Fruit fly (Drosophila melanogaster) Kc167 (cell line): ENCODE results near the gene Nmd3.

Experiments
- Myc ChIP-seq: fragments of >200 bp; optimal IDR thresholded peaks from 2 replicates; lab custom pipeline; 2017; ENCODE audit warnings: missing external identifiers
- Sin3A ChIP-seq: fragments of >200 bp; optimal IDR thresholded peaks from 2 replicates; lab custom pipeline; 2018; ENCODE audit warnings: missing external identifiers
- h ChIP-seq: fragments of >200 bp; optimal IDR thresholded peaks from 3 replicates; lab custom pipeline; 2018; ENCODE audit warnings: missing external identifiers
- insv ChIP-seq: fragments of >200 bp; optimal IDR thresholded peaks from 3 replicates; lab custom pipeline; 2018; ENCODE audit warnings: missing external identifiers
- psq ChIP-seq: fragments of >200 bp; optimal IDR thresholded peaks from 2 replicates; lab custom pipeline; 2017; ENCODE audit warnings: missing external identifiers
- ttk ChIP-seq: sonication (Bioruptor generic); optimal IDR thresholded peaks from 2 replicates; lab custom pipeline; 2017; ENCODE audit warnings: missing external identifiers

Gene Nmd3

dm6 chrX:2145114-2145513 lies 39.4 kb downstream of the Nmd3 start, which contains the start of gene Pgd:
Pgd (plus strand) TSS chrX:2145136.
- TF ChIP-seq ttk (lab: Kevin White, UChicago) (no peak), insv (lab: Kevin White, UChicago) (no peak), psq (lab: Kevin White, UChicago) (no peak), h (lab: Kevin White, UChicago) (no peak), Sin3A (lab: Kevin White, UChicago) (no peak), Myc (lab: Kevin White, UChicago) (no peak)

- no peak for TF ChIP-seq Sin3A (lab: Kevin White, UChicago)
- no peak for TF ChIP-seq Myc (lab: Kevin White, UChicago)
- TF ChIP-seq h (lab: Kevin White, UChicago) = no peak
- no peak for TF ChIP-seq ttk (lab: Kevin White, UChicago)
- TF ChIP-seq psq (lab: Kevin White, UChicago) = no peak
- TF ChIP-seq insv (lab: Kevin White, UChicago) = no peak
These were observed 41.5 kb downstream of the Nmd3 start for dm6 chrX:2142935-2143312.

- TF ChIP-seq Sin3A (lab: Kevin White, UChicago) (no peak), Myc (lab: Kevin White, UChicago) (no peak), h (lab: Kevin White, UChicago) (no peak), psq (lab: Kevin White, UChicago) (no peak), insv (lab: Kevin White, UChicago) (no peak), ttk (lab: Kevin White, UChicago) (no peak)
These were observed 42.1 kb downstream of the Nmd3 start for dm6 chrX:2142275-2142934.

dm6 chrX:2141854-2142216 lies 42.6 kb downstream of the Nmd3 start:
- TF ChIP-seq h (lab: Kevin White, UChicago) (no peak), Sin3A (lab: Kevin White, UChicago) (no peak), insv (lab: Kevin White, UChicago) (no peak), Myc (lab: Kevin White, UChicago) (no peak), psq (lab: Kevin White, UChicago) (no peak), ttk (lab: Kevin White, UChicago) (no peak)

- no peak for TF ChIP-seq Myc (lab: Kevin White, UChicago)
- TF ChIP-seq psq (lab: Kevin White, UChicago) = no peak
- no peak for TF ChIP-seq h (lab: Kevin White, UChicago)
- no peak for TF ChIP-seq ttk (lab: Kevin White, UChicago)
- no peak for TF ChIP-seq insv (lab: Kevin White, UChicago)
These were observed 43.2 kb downstream of the Nmd3 start, which contains the start of gene D2hgdh for dm6 chrX:2141159-2141853. D2hgdh (plus strand) TSS chrX:2141489.

dm6 chrX:2140487-2140886 lies 44.0 kb downstream of the Nmd3 start:
- no peak for TF ChIP-seq insv (lab: Kevin White, UChicago)
- TF ChIP-seq Sin3A (lab: Kevin White, UChicago) = no peak
- no peak for TF ChIP-seq psq (lab: Kevin White, UChicago)
- TF ChIP-seq Myc (lab: Kevin White, UChicago) = no peak
- TF ChIP-seq ttk (lab: Kevin White, UChicago) = no peak
- TF ChIP-seq h (lab: Kevin White, UChicago) = no peak

dm6 chrX:2139610-2140009 lies 44.9 kb downstream of the Nmd3 start:
- no peak for TF ChIP-seq Sin3A (lab: Kevin White, UChicago)
- no peak for TF ChIP-seq insv (lab: Kevin White, UChicago)
- TF ChIP-seq h (lab: Kevin White, UChicago) = no peak
- TF ChIP-seq psq (lab: Kevin White, UChicago) = no peak
- no peak for TF ChIP-seq Myc (lab: Kevin White, UChicago)
- TF ChIP-seq ttk (lab: Kevin White, UChicago) = no peak

dm6 chrX:2138417-2138816 lies 46.1 kb downstream of the Nmd3 start:
- TF ChIP-seq Myc (lab: Kevin White, UChicago) (no peak), h (lab: Kevin White, UChicago) (no peak), ttk (lab: Kevin White, UChicago) (no peak), insv (lab: Kevin White, UChicago) (no peak), Sin3A (lab: Kevin White, UChicago) (no peak), psq (lab: Kevin White, UChicago) (no peak)

dm6 chrX:2138342-2138416 lies 46.3 kb downstream of the Nmd3 start, which contains the start of gene ph-p:
ph-p (minus strand) TSS chrX:2138371.
- TF ChIP-seq Sin3A (lab: Kevin White, UChicago) (no peak), ttk (lab: Kevin White, UChicago) (no peak), insv (lab: Kevin White, UChicago) (no peak), psq (lab: Kevin White, UChicago) (no peak), Myc (lab: Kevin White, UChicago) (no peak), h (lab: Kevin White, UChicago) (no peak)

dm6 chrX:2137587-2138341 lies 46.7 kb downstream of the Nmd3 start:
- TF ChIP-seq h (lab: Kevin White, UChicago) = no peak
- no peak for TF ChIP-seq psq (lab: Kevin White, UChicago)
- TF ChIP-seq ttk (lab: Kevin White, UChicago) = no peak
- no peak for TF ChIP-seq Sin3A (lab: Kevin White, UChicago)
- no peak for TF ChIP-seq insv (lab: Kevin White, UChicago)
- no peak for TF ChIP-seq Myc (lab: Kevin White, UChicago)

- no peak for TF ChIP-seq h (lab: Kevin White, UChicago)
- TF ChIP-seq psq (lab: Kevin White, UChicago) = no peak
- TF ChIP-seq Sin3A (lab: Kevin White, UChicago) = no peak
- no peak for TF ChIP-seq insv (lab: Kevin White, UChicago)
- no peak for TF ChIP-seq ttk (lab: Kevin White, UChicago)
- TF ChIP-seq Myc (lab: Kevin White, UChicago) = no peak
These were observed 47.5 kb downstream of the Nmd3 start for dm6 chrX:2136831-2137452.
